Fruit fly (Drosophila melanogaster) whole organism, embryonic: ENCODE results near the gene Fbw5.

Experiments used
- B-H2 ChIP-seq: fragments of 200-800 bp; sonication (Bioruptor generic); optimal IDR thresholded peaks from 2 replicates; lab custom pipeline; 2018; ENCODE audit warnings: missing biosample characterization, mild to moderate bottlenecking, missing genetic modification characterization
- Bgb ChIP-seq: fragments of 200-800 bp; sonication (Bioruptor generic); IDR thresholded peaks from 2 replicates; pipeline ENCODE4 v1.3.6; 2022; ENCODE audit warnings: missing biosample characterization, missing genetic modification characterization; ENCODE audit not compliant: partially characterized antibody
- CG10959 ChIP-seq: fragments of 200-800 bp; sonication (Bioruptor generic); IDR thresholded peaks from 2 replicates; pipeline ENCODE4 v1.3.6; 2022; ENCODE audit warnings: missing biosample characterization, missing genetic modification characterization
- CG12299 ChIP-seq: fragments of 200-800 bp; sonication (Bioruptor generic); optimal IDR thresholded peaks from 2 replicates; lab custom pipeline; 2018; ENCODE audit warnings: missing biosample characterization, mild to moderate bottlenecking, missing genetic modification characterization
- CG12744 ChIP-seq: fragments of 200-800 bp; sonication (Bioruptor generic); optimal IDR thresholded peaks from 2 replicates; lab custom pipeline; 2016; ENCODE audit warnings: missing biosample characterization, missing genetic modification characterization
- CG13296 ChIP-seq: fragments of 200-800 bp; sonication (Bioruptor generic); optimal IDR thresholded peaks from 3 replicates; lab custom pipeline; 2018; ENCODE audit warnings: missing biosample characterization, mild to moderate bottlenecking, missing genetic modification characterization
- CG15011 ChIP-seq: fragments of 200-800 bp; sonication (Bioruptor generic); optimal IDR thresholded peaks from 3 replicates; lab custom pipeline; 2018; ENCODE audit warnings: missing biosample characterization, mild to moderate bottlenecking, missing genetic modification characterization
- CG15269 ChIP-seq: fragments of 200-800 bp; sonication (Bioruptor generic); optimal IDR thresholded peaks from 2 replicates; lab custom pipeline; 2018; ENCODE audit warnings: missing biosample characterization, mild to moderate bottlenecking, missing genetic modification characterization, moderate library complexity
- CG18476 ChIP-seq: fragments of 200-800 bp; sonication (Bioruptor generic); optimal IDR thresholded peaks from 2 replicates; lab custom pipeline; 2016; ENCODE audit warnings: missing biosample characterization, mild to moderate bottlenecking, missing genetic modification characterization
- CG2202 ChIP-seq: fragments of 200-800 bp; sonication (Bioruptor generic); optimal IDR thresholded peaks from 2 replicates; lab custom pipeline; 2018; ENCODE audit warnings: missing biosample characterization, mild to moderate bottlenecking, missing genetic modification characterization
- CG2875 ChIP-seq: fragments of 200-800 bp; sonication (Bioruptor generic); optimal IDR thresholded peaks from 2 replicates; lab custom pipeline; 2017; ENCODE audit warnings: missing biosample characterization, mild to moderate bottlenecking, missing genetic modification characterization, missing genetic modification reagents
- CG30020 ChIP-seq: fragments of 200-800 bp; optimal IDR thresholded peaks from 2 replicates; lab custom pipeline; 2019; ENCODE audit warnings: missing biosample characterization, mild to moderate bottlenecking, missing genetic modification characterization, moderate library complexity
- CG30403 ChIP-seq: fragments of 200-800 bp; sonication (Bioruptor generic); optimal IDR thresholded peaks from 3 replicates; lab custom pipeline; 2016; ENCODE audit warnings: missing biosample characterization, missing genetic modification characterization
- CG4360 ChIP-seq: fragments of 200-800 bp; sonication (Bioruptor generic); IDR thresholded peaks from 2 replicates; pipeline ENCODE4 v1.3.6; 2022; ENCODE audit warnings: missing biosample characterization, missing genetic modification characterization
- CG4424 ChIP-seq: fragments of 200-800 bp; sonication (Bioruptor generic); optimal IDR thresholded peaks from 3 replicates; lab custom pipeline; 2016; ENCODE audit warnings: missing biosample characterization, missing genetic modification characterization
- CG5953 ChIP-seq: fragments of 200-800 bp; sonication (Bioruptor generic); IDR thresholded peaks from 2 replicates; pipeline ENCODE4 v1.3.6; 2022; ENCODE audit warnings: missing biosample characterization, missing genetic modification characterization
- CG6175 ChIP-seq: fragments of 200-800 bp; sonication (Bioruptor generic); IDR thresholded peaks from 3 replicates; pipeline ENCODE4 v1.3.6; 2022; ENCODE audit warnings: missing biosample characterization, missing genetic modification characterization
- CG7987 ChIP-seq: fragments of 200-800 bp; sonication (Bioruptor generic); optimal IDR thresholded peaks from 2 replicates; lab custom pipeline; 2018; ENCODE audit warnings: missing biosample characterization, mild to moderate bottlenecking, missing genetic modification characterization, moderate library complexity
- CG8290 ChIP-seq, 3 experiments: fragments of 200-800 bp; sonication (Bioruptor generic); optimal IDR thresholded peaks; 2 replicates each; lab custom pipeline; 2016 to 2019; ENCODE audit warnings: missing biosample characterization in 3 of 3, missing genetic modification characterization in 3 of 3, mild to moderate bottlenecking in 2 of 3, moderate library complexity in 1 of 3
- CG9437 ChIP-seq: fragments of 200-800 bp; sonication (Bioruptor generic); optimal IDR thresholded peaks from 2 replicates; lab custom pipeline; 2018; ENCODE audit warnings: missing biosample characterization, mild to moderate bottlenecking, missing genetic modification characterization
- CG9876 ChIP-seq: fragments of 200-800 bp; sonication (Bioruptor generic); optimal IDR thresholded peaks from 2 replicates; lab custom pipeline; 2016; ENCODE audit warnings: missing biosample characterization, missing genetic modification characterization
- CG9932 ChIP-seq: fragments of 200-800 bp; sonication (Bioruptor generic); IDR thresholded peaks from 2 replicates; pipeline ENCODE4 v1.3.6; 2022; ENCODE audit warnings: missing biosample characterization, missing genetic modification characterization
- CoRest ChIP-seq: fragments of 200-800 bp; sonication (Bioruptor generic); optimal IDR thresholded peaks from 3 replicates; lab custom pipeline; 2018; ENCODE audit warnings: missing biosample characterization, mild to moderate bottlenecking, missing genetic modification characterization, moderate library complexity
- HHEX ChIP-seq: fragments of 200-800 bp; sonication (Bioruptor generic); optimal IDR thresholded peaks from 3 replicates; lab custom pipeline; 2017; ENCODE audit warnings: missing biosample characterization, mild to moderate bottlenecking, missing genetic modification characterization, missing genetic modification reagents
- HLH3B ChIP-seq: fragments of 200-800 bp; sonication (Bioruptor generic); IDR thresholded peaks from 2 replicates; pipeline ENCODE4 v1.3.6; 2022; ENCODE audit warnings: missing biosample characterization, missing genetic modification characterization
- MTF-1 ChIP-seq: fragments of 200-800 bp; sonication (Bioruptor generic); optimal IDR thresholded peaks from 2 replicates; lab custom pipeline; 2018; ENCODE audit warnings: missing biosample characterization, mild to moderate bottlenecking, missing genetic modification characterization, borderline replicate concordance
- Max ChIP-seq: fragments of 200-800 bp; sonication (Bioruptor generic); optimal IDR thresholded peaks from 2 replicates; lab custom pipeline; 2016; ENCODE audit warnings: missing biosample characterization, mild to moderate bottlenecking, missing genetic modification characterization
- Med ChIP-seq: fragments of 200-800 bp; sonication (Bioruptor generic); peaks from one replicate; lab custom pipeline; 2016; ENCODE audit warnings: missing biosample characterization, missing genetic modification characterization, mild to moderate bottlenecking, inconsistent platforms, moderate library complexity
- Meics ChIP-seq: fragments of 200-800 bp; sonication (Bioruptor generic); optimal IDR thresholded peaks from 2 replicates; lab custom pipeline; 2017; ENCODE audit warnings: missing biosample characterization, mild to moderate bottlenecking, missing genetic modification characterization
- Nf-YC ChIP-seq: fragments of 200-800 bp; optimal IDR thresholded peaks from 3 replicates; lab custom pipeline; 2019; ENCODE audit warnings: missing biosample characterization, mild to moderate bottlenecking, missing genetic modification characterization, moderate library complexity
- Ptx1 ChIP-seq: fragments of 200-800 bp; sonication (Bioruptor generic); IDR thresholded peaks from 2 replicates; pipeline ENCODE4 v1.3.6; 2022; ENCODE audit warnings: missing biosample characterization, missing genetic modification characterization
- Scr ChIP-seq: fragments of 200-800 bp; sonication (Bioruptor generic); IDR thresholded peaks from 2 replicates; pipeline ENCODE4 v1.3.6; 2022; ENCODE audit warnings: missing biosample characterization, missing genetic modification characterization; ENCODE audit not compliant: partially characterized antibody
- amos ChIP-seq: fragments of 200-800 bp; sonication (Bioruptor generic); IDR thresholded peaks from 2 replicates; pipeline ENCODE4 v1.3.6; 2022; ENCODE audit warnings: missing biosample characterization, missing genetic modification characterization; ENCODE audit not compliant: partially characterized antibody
- cato ChIP-seq: fragments of 200-800 bp; sonication (Bioruptor generic); optimal IDR thresholded peaks from 2 replicates; lab custom pipeline; 2016; ENCODE audit warnings: missing biosample characterization, missing genetic modification characterization, borderline replicate concordance
- ci ChIP-seq: fragments of 200-800 bp; sonication (Bioruptor generic); IDR thresholded peaks from 3 replicates; pipeline ENCODE4 v1.3.6; 2022; ENCODE audit warnings: missing biosample characterization, missing genetic modification characterization
- dati ChIP-seq: fragments of 200-800 bp; sonication (Bioruptor generic); IDR thresholded peaks from 2 replicates; pipeline ENCODE4 v1.3.6; 2022; ENCODE audit warnings: missing biosample characterization, missing genetic modification characterization
- fru ChIP-seq: fragments of >200 bp; optimal IDR thresholded peaks from 2 replicates; lab custom pipeline; 2017
- ftz-f1 ChIP-seq: fragments of 200-800 bp; sonication (Bioruptor generic); optimal IDR thresholded peaks from 2 replicates; lab custom pipeline; 2016; ENCODE audit warnings: missing biosample characterization, missing genetic modification characterization
- fu2 ChIP-seq: fragments of 200-800 bp; sonication (Bioruptor generic); optimal IDR thresholded peaks from 2 replicates; lab custom pipeline; 2016; ENCODE audit warnings: missing biosample characterization, missing genetic modification characterization
- kni ChIP-seq: fragments of 200-800 bp; sonication (Bioruptor generic); optimal IDR thresholded peaks from 3 replicates; lab custom pipeline; 2017; ENCODE audit warnings: mild to moderate bottlenecking, missing biosample characterization, missing genetic modification reagents, missing genetic modification characterization
- lab ChIP-seq: fragments of 200-800 bp; sonication (Bioruptor generic); optimal IDR thresholded peaks from 3 replicates; lab custom pipeline; 2017; ENCODE audit warnings: missing biosample characterization, missing genetic modification characterization, mild to moderate bottlenecking, moderate library complexity, missing genetic modification reagents
- lilli ChIP-seq: fragments of 200-800 bp; sonication (Bioruptor generic); optimal IDR thresholded peaks from 3 replicates; lab custom pipeline; 2016; ENCODE audit warnings: missing biosample characterization, missing genetic modification characterization
- lmd ChIP-seq: fragments of 200-800 bp; sonication (Bioruptor generic); IDR thresholded peaks from 2 replicates; pipeline ENCODE4 v1.3.6; 2022; ENCODE audit warnings: missing biosample characterization, missing genetic modification characterization
- seq ChIP-seq: fragments of 200-800 bp; sonication (Bioruptor generic); IDR thresholded peaks from 2 replicates; pipeline ENCODE4 v1.3.6; 2022; ENCODE audit warnings: missing biosample characterization, missing genetic modification characterization
- sr ChIP-seq: fragments of 200-800 bp; sonication (Bioruptor generic); IDR thresholded peaks from 3 replicates; pipeline ENCODE4 v1.3.6; 2022; ENCODE audit warnings: missing biosample characterization, missing genetic modification characterization

Fbw5 gene

DNA sequence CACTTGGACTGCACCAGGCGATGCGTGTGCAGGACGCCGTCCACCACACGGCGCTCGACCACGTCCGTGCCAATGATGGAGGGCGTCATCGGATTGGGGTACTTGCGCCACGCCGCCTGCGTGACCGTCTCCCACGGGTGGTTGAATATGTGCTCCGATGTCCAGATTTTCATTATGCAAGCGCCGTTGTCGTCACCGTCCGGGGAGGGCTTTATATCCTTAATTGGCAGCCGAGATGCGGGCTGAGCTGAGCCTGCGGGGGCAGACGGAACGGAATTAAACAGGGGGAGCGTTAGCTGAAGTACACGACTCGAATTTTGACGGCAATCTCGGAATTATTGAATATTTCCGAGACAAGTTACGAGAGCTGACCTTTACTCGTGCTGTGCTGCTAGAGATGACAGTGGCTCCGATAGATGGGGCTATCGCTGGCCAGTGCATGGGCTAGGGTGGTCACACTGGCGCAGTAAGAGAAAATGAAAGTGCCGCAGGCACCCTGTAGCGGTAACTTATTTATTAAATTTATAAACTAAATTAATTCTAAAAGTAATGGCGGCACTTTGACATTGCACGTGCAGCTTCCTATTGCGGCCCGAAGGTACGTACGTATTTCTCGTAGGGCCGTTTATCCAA is 18.1 kb downstream of the Fbw5 start, which contains the start of gene IPIP (continued):
- TF ChIP-seq CG12744 = no peak
- TF ChIP-seq CG9437 = peak; percentile 6

dm6 chr2L:6046865-6047264 is 18.9 kb downstream of the Fbw5 start:
- peak; percentile 79 for TF ChIP-seq Med
- no peak for TF ChIP-seq CG4424 (GFP tag; lab: Kevin White, UChicago)
- peak; percentile 83 for TF ChIP-seq sr (GFP tag; lab: Robert Waterston, UW)
- TF ChIP-seq CG30020 (tag; lab: Kevin White, UChicago) = no peak
- peak; percentile 1 for TF ChIP-seq ftz-f1 (GFP tag; lab: Kevin White, UChicago)
- TF ChIP-seq B-H2 (GFP tag; lab: Kevin White, UChicago) = no peak
- 0 out of 3 replicates have a peak, but pooled peaks have one; percentile 23 for TF ChIP-seq CG6175 (GFP tag; lab: Robert Waterston, UW)
- TF ChIP-seq cato (GFP tag; lab: Kevin White, UChicago) = no peak
- no peak for TF ChIP-seq Scr
- TF ChIP-seq amos (GFP tag; lab: Robert Waterston, UW) = 0 out of 2 replicates have a peak, but pooled peaks have one; percentile 11
- no peak for TF ChIP-seq dati (GFP tag; lab: Robert Waterston, UW)

DNA sequence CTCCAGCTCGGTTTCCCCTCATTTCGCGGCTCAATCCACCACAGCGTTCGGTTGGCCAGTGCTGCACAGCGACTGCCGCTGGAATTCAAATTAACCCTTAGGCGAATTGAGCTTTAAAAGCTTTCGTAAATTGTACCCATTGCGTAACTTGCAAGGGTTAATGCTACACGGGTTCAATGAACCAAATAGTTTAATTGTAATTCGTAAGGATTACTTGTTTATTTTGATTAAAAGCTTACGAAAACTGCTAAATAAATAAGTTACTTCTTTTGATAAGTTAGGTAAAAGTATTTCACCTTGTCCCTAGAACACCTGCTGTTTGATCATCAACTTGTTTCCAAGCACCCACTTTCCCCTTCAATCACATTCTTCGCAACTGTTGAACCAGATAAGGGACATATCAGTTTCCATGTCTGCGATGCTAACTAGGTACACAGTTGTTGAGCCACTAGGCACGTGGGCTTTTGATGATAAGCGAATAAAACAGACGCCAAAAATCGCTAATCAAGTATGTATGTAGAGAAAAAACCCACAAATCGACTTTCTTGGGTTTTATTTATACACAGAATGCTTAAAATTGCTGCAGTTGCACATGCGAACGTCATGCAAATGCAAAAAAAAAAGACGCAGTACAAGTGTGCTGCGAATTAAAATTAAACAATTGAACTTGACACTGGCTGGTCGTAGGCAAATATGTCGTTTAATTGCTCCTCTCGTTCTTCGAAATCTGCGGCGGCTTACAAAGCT is 19.6 kb downstream of the Fbw5 start, which contains the start of gene Pfas:
Pfas (minus strand) TSS at position 79 of the 747 bp plus-strand sequence.
- TF ChIP-seq lilli (GFP tag; lab: Kevin White, UChicago) = peak; percentile 81
- TF ChIP-seq CoRest = peak; percentile 59
- no peak for TF ChIP-seq HLH3B (GFP tag; lab: Robert Waterston, UW)
- peak; percentile 3 for TF ChIP-seq kni
- no peak for TF ChIP-seq seq (GFP tag; lab: Robert Waterston, UW)
- peak; percentile 33 for TF ChIP-seq Max
- peak; percentile 33; the same call in 1 of the 2 replicates for TF ChIP-seq Bgb (GFP tag; lab: Robert Waterston, UW)
- TF ChIP-seq CG30403 = peak; percentile 66
- no peak for TF ChIP-seq Ptx1 (GFP tag; lab: Robert Waterston, UW)
- no peak for TF ChIP-seq CG12299
- TF ChIP-seq Meics (GFP tag; lab: Kevin White, UChicago) = peak; percentile 75
- TF ChIP-seq CG18476 (GFP tag; lab: Kevin White, UChicago) = no peak
- TF ChIP-seq fu2 (GFP tag; lab: Kevin White, UChicago) = peak; percentile 64
- TF ChIP-seq CG9876 (GFP tag; lab: Kevin White, UChicago) = no peak
- TF ChIP-seq CG5953 (GFP tag; lab: Robert Waterston, UW) = no peak
- TF ChIP-seq lab (GFP tag; lab: Kevin White, UChicago) = peak; percentile 83
- TF ChIP-seq CG13296 = peak; percentile 26
- TF ChIP-seq CG2202 = no peak
- no peak for TF ChIP-seq CG15011 (GFP tag; lab: Kevin White, UChicago)
- TF ChIP-seq CG2875 (GFP tag; lab: Kevin White, UChicago) = no peak
- TF ChIP-seq CG10959 (GFP tag; lab: Robert Waterston, UW) = peak; percentile 54
- peak; percentile 78; the same call in 2 of the 3 replicates for TF ChIP-seq ci (GFP tag; lab: Robert Waterston, UW)
- TF ChIP-seq CG4360 = no peak
- TF ChIP-seq CG7987 (GFP tag; lab: Kevin White, UChicago) = peak; percentile 74
- TF ChIP-seq Nf-YC = peak; percentile 76
- peak; percentile 44 for TF ChIP-seq CG15269 (tag; lab: Kevin White, UChicago)
- TF ChIP-seq fru (lab: Kevin White, UChicago) = no peak
- peak; percentile 68 for TF ChIP-seq CG9932 (GFP tag; lab: Robert Waterston, UW)
- TF ChIP-seq lmd = no peak
- TF ChIP-seq HHEX (GFP tag; lab: Kevin White, UChicago) = peak; percentile 27
- TF ChIP-seq MTF-1 (GFP tag; lab: Kevin White, UChicago) = peak; percentile 26
- no peak for TF ChIP-seq CG8290 (GFP tag; optimal IDR thresholded peaks at IDR 0.05; lab: Kevin White, UChicago)
- peak in 1 of 2 experiments; percentile 89 for TF ChIP-seq CG8290 (tag; optimal IDR thresholded peaks at IDR 0.05; lab: Kevin White, UChicago)
